Worm (Caenorhabditis elegans) whole organism, L3 larva: ENCODE results near the gene Y57G11C.52.
A peak's percentile ranks its signal among the peaks of the same experiment; 100 is the strongest.

ENCODE experiments used
- R02D3.7 ChIP-seq: fragments of 150-350 bp; optimal IDR thresholded peaks from 2 replicates; lab custom pipeline; 2014; ENCODE audit warnings: missing biosample characterization, missing genetic modification characterization
- aly-2 ChIP-seq: fragments of 150-350 bp; optimal IDR thresholded peaks from 2 replicates; lab custom pipeline; 2014; ENCODE audit warnings: missing biosample characterization, missing genetic modification characterization
- ama-1 ChIP-seq: fragments of 150-350 bp; optimal IDR thresholded peaks from 2 replicates; lab custom pipeline; 2018
- ceh-28 ChIP-seq: fragments of 150-350 bp; optimal IDR thresholded peaks from 2 replicates; lab custom pipeline; 2014; ENCODE audit warnings: missing biosample characterization, missing genetic modification reagents, missing genetic modification characterization
- ceh-82 ChIP-seq: fragments of 150-350 bp; optimal IDR thresholded peaks from 2 replicates; lab custom pipeline; 2014; ENCODE audit warnings: missing biosample characterization, missing genetic modification characterization
- ceh-9 ChIP-seq: sonication (generic microtip); optimal IDR thresholded peaks from 2 replicates; lab custom pipeline; 2018; ENCODE audit warnings: missing biosample characterization, missing genetic modification characterization
- daf-12 ChIP-seq: fragments of 150-350 bp; optimal IDR thresholded peaks from 2 replicates; lab custom pipeline; 2014; ENCODE audit warnings: missing biosample characterization, missing genetic modification reagents, missing genetic modification characterization
- egl-27 ChIP-seq: sonication (generic microtip); optimal IDR thresholded peaks from 4 replicates; lab custom pipeline; 2017; ENCODE audit warnings: missing biosample characterization, missing genetic modification reagents, missing genetic modification characterization
- egl-5 ChIP-seq: fragments of 150-350 bp; optimal IDR thresholded peaks from 2 replicates; lab custom pipeline; 2017; ENCODE audit warnings: missing biosample characterization, missing genetic modification reagents, missing genetic modification characterization, inconsistent platforms
- elt-1 ChIP-seq: fragments of 150-350 bp; optimal IDR thresholded peaks from 2 replicates; lab custom pipeline; 2014; ENCODE audit warnings: missing biosample characterization, missing genetic modification characterization
- elt-2 ChIP-seq: sonication (generic microtip); optimal IDR thresholded peaks from 2 replicates; lab custom pipeline; 2016; ENCODE audit warnings: missing genetic modification reagents, mild to moderate bottlenecking, missing genetic modification characterization, missing compliant biosample characterization
- eor-1 ChIP-seq, 2 experiments: fragments of 150-350 bp; optimal IDR thresholded peaks; 2 replicates each; lab custom pipeline; 2014 to 2018; ENCODE audit warnings: missing biosample characterization in 2 of 2, missing genetic modification characterization in 2 of 2
- fkh-2 ChIP-seq: fragments of 150-350 bp; optimal IDR thresholded peaks from 2 replicates; lab custom pipeline; 2014; ENCODE audit warnings: missing biosample characterization, missing genetic modification reagents, missing genetic modification characterization
- fos-1 ChIP-seq: fragments of 150-350 bp; optimal IDR thresholded peaks from 2 replicates; lab custom pipeline; 2014; ENCODE audit warnings: missing biosample characterization, missing genetic modification characterization
- hmg-11 ChIP-seq: sonication (generic microtip); optimal IDR thresholded peaks from 2 replicates; lab custom pipeline; 2016; ENCODE audit warnings: missing genetic modification characterization, missing compliant biosample characterization
- lin-15B ChIP-seq: fragments of 150-350 bp; optimal IDR thresholded peaks from 2 replicates; lab custom pipeline; 2014; ENCODE audit warnings: missing biosample characterization, missing genetic modification characterization
- lin-39 ChIP-seq: fragments of 150-350 bp; optimal IDR thresholded peaks from 2 replicates; lab custom pipeline; 2018; ENCODE audit warnings: missing biosample characterization, missing genetic modification reagents, missing genetic modification characterization
- lsy-12 ChIP-seq: sonication (generic microtip); optimal IDR thresholded peaks from 2 replicates; lab custom pipeline; 2016; ENCODE audit warnings: mild to moderate bottlenecking, missing genetic modification characterization, missing compliant biosample characterization
- mml-1 ChIP-seq: fragments of 150-350 bp; sonication (generic microtip); optimal IDR thresholded peaks from 3 replicates; lab custom pipeline; 2014; ENCODE audit warnings: missing biosample characterization, missing genetic modification characterization
- nfya-1 ChIP-seq: sonication (generic microtip); optimal IDR thresholded peaks from 2 replicates; lab custom pipeline; 2017; ENCODE audit warnings: missing genetic modification characterization, mild to moderate bottlenecking, missing compliant biosample characterization, antibody characterized with exemption, moderate library complexity; ENCODE audit not compliant: insufficient read depth
- nhr-12 ChIP-seq: fragments of 150-350 bp; optimal IDR thresholded peaks from 2 replicates; lab custom pipeline; 2014; ENCODE audit warnings: missing biosample characterization, missing genetic modification characterization
- nhr-23 ChIP-seq: fragments of 150-350 bp; optimal IDR thresholded peaks from 2 replicates; lab custom pipeline; 2014; ENCODE audit warnings: missing biosample characterization, missing genetic modification reagents, missing genetic modification characterization
- nhr-237 ChIP-seq: fragments of 150-350 bp; optimal IDR thresholded peaks from 2 replicates; lab custom pipeline; 2014; ENCODE audit warnings: missing biosample characterization, missing genetic modification characterization
- nhr-25 ChIP-seq: sonication (generic microtip); optimal IDR thresholded peaks from 2 replicates; lab custom pipeline; 2017; ENCODE audit warnings: missing biosample characterization, missing genetic modification characterization
- nhr-43 ChIP-seq: sonication (generic microtip); optimal IDR thresholded peaks from 2 replicates; lab custom pipeline; 2016; ENCODE audit warnings: mild to moderate bottlenecking, missing genetic modification characterization, missing compliant biosample characterization; ENCODE audit not compliant: poor library complexity, severe bottlenecking
- nhr-67 ChIP-seq: fragments of 150-350 bp; optimal IDR thresholded peaks from 2 replicates; lab custom pipeline; 2014; ENCODE audit warnings: missing biosample characterization, missing genetic modification characterization
- nhr-76 ChIP-seq: fragments of 150-350 bp; sonication (generic microtip); optimal IDR thresholded peaks from 5 replicates; lab custom pipeline; 2014; ENCODE audit warnings: missing biosample characterization, missing genetic modification characterization
- pha-4 ChIP-seq: fragments of 150-350 bp; optimal IDR thresholded peaks from 2 replicates; lab custom pipeline; 2014; ENCODE audit warnings: missing biosample characterization, missing genetic modification reagents, missing genetic modification characterization
- pqm-1 ChIP-seq: fragments of 150-350 bp; optimal IDR thresholded peaks from 2 replicates; lab custom pipeline; 2017; ENCODE audit warnings: missing biosample characterization, missing genetic modification characterization, inconsistent platforms
- skn-1 ChIP-seq: fragments of 150-350 bp; optimal IDR thresholded peaks from 2 replicates; lab custom pipeline; 2014; ENCODE audit warnings: missing biosample characterization, missing genetic modification characterization
- snpc-4 ChIP-seq: fragments of 150-350 bp; optimal IDR thresholded peaks from 2 replicates; lab custom pipeline; 2014; ENCODE audit warnings: missing biosample characterization, missing genetic modification characterization
- tbx-2 ChIP-seq: sonication (generic microtip); optimal IDR thresholded peaks from 2 replicates; lab custom pipeline; 2016; ENCODE audit warnings: mild to moderate bottlenecking, missing genetic modification characterization, missing compliant biosample characterization
- unc-39 ChIP-seq: sonication (generic microtip); optimal IDR thresholded peaks from 4 replicates; lab custom pipeline; 2017; ENCODE audit warnings: missing biosample characterization, missing genetic modification characterization
- ztf-11 ChIP-seq: fragments of 150-350 bp; optimal IDR thresholded peaks from 2 replicates; lab custom pipeline; 2014; ENCODE audit warnings: missing biosample characterization, missing genetic modification characterization
- ztf-4 ChIP-seq: fragments of 150-350 bp; optimal IDR thresholded peaks from 2 replicates; lab custom pipeline; 2014; ENCODE audit warnings: missing biosample characterization, missing genetic modification characterization

The Y57G11C.52 gene

DNA sequence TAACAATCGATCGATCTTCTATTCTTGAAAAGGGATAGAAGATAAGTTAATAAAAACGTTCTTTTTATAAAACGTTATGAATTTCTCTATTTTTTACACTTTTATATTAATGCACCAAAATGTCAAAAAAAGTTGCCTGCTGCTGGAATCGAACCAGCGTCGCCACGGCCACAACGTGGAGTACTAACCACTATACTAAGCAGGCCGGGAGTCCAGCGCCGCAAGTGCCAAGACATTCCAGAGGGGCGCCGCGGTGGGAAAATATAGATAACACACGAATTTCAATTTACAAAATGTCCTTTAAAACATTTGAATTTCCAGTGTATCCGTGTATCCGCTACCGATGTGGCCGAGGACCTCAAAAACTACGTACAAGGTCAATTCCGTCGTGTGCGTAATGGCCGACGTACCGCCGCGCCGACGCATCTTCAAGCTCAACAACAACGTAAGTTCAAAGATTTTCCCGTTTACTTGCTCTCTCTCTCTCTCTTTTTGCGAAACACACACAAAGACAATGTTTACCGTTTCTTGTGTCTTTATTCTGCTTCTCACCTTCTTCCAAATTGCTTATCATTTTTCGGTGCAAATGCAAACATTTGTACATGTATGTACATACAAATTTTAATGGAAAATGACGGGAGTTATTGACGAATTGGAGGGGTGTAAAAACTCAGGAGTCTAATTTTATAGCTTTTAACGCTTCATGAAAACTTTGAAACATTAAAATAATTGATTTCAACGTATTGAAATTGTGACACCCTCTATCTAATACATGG lies 35.3 kb downstream of the Y57G11C.52 start:
- peak; percentile 32 for TF ChIP-seq lin-39 (tag; lab: Kevin White, UChicago)
- TF ChIP-seq snpc-4 (tag; lab: Kevin White, UChicago): peak; percentile 57
- peak; percentile 42 for TF ChIP-seq pqm-1
- peak; percentile 49 for TF ChIP-seq hmg-11 (tag; lab: Kevin White, UChicago)
- no peak for TF ChIP-seq ztf-4
- TF ChIP-seq ztf-11 (tag; lab: Kevin White, UChicago): no peak
- TF ChIP-seq elt-2: peak; percentile 40
- peak; percentile 88 for TF ChIP-seq pha-4 (tag; lab: Kevin White, UChicago)

DNA sequence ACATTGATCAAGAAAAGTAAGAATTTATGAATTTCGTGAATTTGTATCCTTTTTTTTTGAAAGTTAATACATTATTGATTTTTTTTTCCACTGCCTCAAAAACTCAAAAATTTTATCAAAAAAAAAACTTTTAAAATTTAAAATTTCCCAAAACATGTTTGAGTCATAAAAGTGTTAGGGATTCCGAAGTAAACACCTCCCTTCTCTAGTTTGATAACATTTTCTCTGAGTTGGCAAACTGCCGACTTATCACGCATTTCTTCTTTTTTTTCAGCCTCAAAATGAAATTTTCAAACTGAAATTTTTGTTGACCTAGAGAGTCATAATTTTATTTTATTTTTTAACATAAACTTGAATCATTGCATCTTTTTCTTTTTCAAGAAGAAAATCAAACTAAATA lies 37.1 kb downstream of the Y57G11C.52 start:
- no peak for TF ChIP-seq mml-1
- TF ChIP-seq pqm-1: peak; percentile 21
- peak; percentile 25 for TF ChIP-seq elt-2
- TF ChIP-seq fkh-2 (tag; lab: Kevin White, UChicago): no peak
- no peak for TF ChIP-seq lin-15B (tag; lab: Kevin White, UChicago)
- TF ChIP-seq pha-4 (tag; lab: Kevin White, UChicago): peak; percentile 9
- TF ChIP-seq ceh-28 (tag; lab: Kevin White, UChicago): no peak
- no peak for TF ChIP-seq skn-1 (tag; lab: Kevin White, UChicago)
- TF ChIP-seq nfya-1 (tag; lab: Kevin White, UChicago): no peak
- no peak for TF ChIP-seq eor-1 (tag; optimal IDR thresholded peaks at IDR 0.05; lab: Kevin White, UChicago)
- TF ChIP-seq egl-27 (tag; lab: Kevin White, UChicago): no peak

ce11 chrIV:14891996-14892395 lies 38.2 kb downstream of the Y57G11C.52 start:
- no peak for TF ChIP-seq nhr-25 (tag; lab: Kevin White, UChicago)
- TF ChIP-seq ceh-82: no peak
- no peak for TF ChIP-seq nfya-1 (tag; lab: Kevin White, UChicago)
- TF ChIP-seq R02D3.7 (tag; lab: Kevin White, UChicago): no peak
- TF ChIP-seq egl-5: no peak
- no peak for TF ChIP-seq hmg-11 (tag; lab: Kevin White, UChicago)
- no peak for TF ChIP-seq nhr-23 (tag; lab: Kevin White, UChicago)
- TF ChIP-seq nhr-67: no peak
- TF ChIP-seq nhr-43 (tag; lab: Kevin White, UChicago): no peak
- TF ChIP-seq ceh-28 (tag; lab: Kevin White, UChicago): no peak
- no peak for TF ChIP-seq daf-12
- no peak for TF ChIP-seq aly-2 (tag; lab: Kevin White, UChicago)
- no peak for TF ChIP-seq ama-1 (lab: Kevin White, UChicago)
- no peak for TF ChIP-seq nhr-76 (tag; lab: Kevin White, UChicago)
- no peak for TF ChIP-seq tbx-2
- TF ChIP-seq nhr-237: no peak
- no peak for TF ChIP-seq eor-1 (tag; optimal IDR thresholded peaks at IDR 0.05; lab: Kevin White, UChicago)
- no peak for TF ChIP-seq egl-27 (tag; lab: Kevin White, UChicago)
- no peak for TF ChIP-seq elt-1
- no peak for TF ChIP-seq lin-39 (tag; lab: Kevin White, UChicago)
- TF ChIP-seq, all 47 proteins: peak for 0

ce11 chrIV:14894339-14894738 lies 40.5 kb downstream of the Y57G11C.52 start:
- TF ChIP-seq skn-1 (tag; lab: Kevin White, UChicago): no peak
- TF ChIP-seq lin-39 (tag; lab: Kevin White, UChicago): no peak
- no peak for TF ChIP-seq unc-39
- no peak for TF ChIP-seq ceh-9 (tag; lab: Kevin White, UChicago)
- no peak for TF ChIP-seq fkh-2 (tag; lab: Kevin White, UChicago)
- TF ChIP-seq lsy-12 (tag; lab: Kevin White, UChicago): no peak
- TF ChIP-seq, all 47 proteins: peak for 0

DNA sequence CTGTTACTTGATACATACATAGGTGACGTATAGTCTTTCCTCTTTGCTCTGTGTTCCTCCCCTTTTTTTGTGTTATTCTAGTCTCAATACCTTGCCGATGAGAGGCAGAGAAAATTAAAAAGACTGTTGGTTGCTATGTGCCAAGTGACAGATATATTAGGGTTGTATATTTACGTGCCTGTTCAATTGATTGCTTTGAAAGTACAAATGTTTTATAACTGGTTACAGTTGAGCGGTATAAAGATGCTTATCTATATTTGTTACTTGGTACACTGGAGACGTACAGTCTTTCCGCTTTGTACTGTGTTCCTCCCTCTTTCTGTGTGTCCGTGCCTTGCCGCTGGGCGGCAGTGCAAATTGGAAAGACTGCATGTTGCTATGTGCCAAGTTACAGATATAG lies 49.4 kb downstream of the Y57G11C.52 start:
- TF ChIP-seq ceh-9 (tag; lab: Kevin White, UChicago): no peak
- no peak for TF ChIP-seq fos-1
- TF ChIP-seq elt-1: peak; percentile 29
- no peak for TF ChIP-seq fkh-2 (tag; lab: Kevin White, UChicago)
- TF ChIP-seq ceh-82: no peak
- no peak for TF ChIP-seq snpc-4 (tag; lab: Kevin White, UChicago)
- no peak for TF ChIP-seq nhr-12 (tag; lab: Kevin White, UChicago)
- no peak for TF ChIP-seq nhr-76 (tag; lab: Kevin White, UChicago)
